Worm (Caenorhabditis elegans) whole organism, young adult: Measurements from ENCODE around the gene R166.3.

Source experiments
- F33H1.4 ChIP-seq: fragments of 200-800 bp; sonication (Bioruptor generic); IDR thresholded peaks from 2 replicates; pipeline ENCODE4 v1.3.6; 2022; ENCODE audit warnings: missing genetic modification reagents, missing genetic modification characterization, missing compliant biosample characterization
- pha-4 ChIP-seq: fragments of 150-350 bp; sonication (generic microtip); optimal IDR thresholded peaks from 2 replicates; lab custom pipeline; 2014; ENCODE audit warnings: missing biosample characterization, missing genetic modification reagents, missing genetic modification characterization
- xnd-1 ChIP-seq: sonication (generic microtip); optimal IDR thresholded peaks from 2 replicates; lab custom pipeline; 2016; ENCODE audit warnings: missing genotype, missing genetic modification reagents, missing genetic modification characterization, missing compliant biosample characterization

DNA sequence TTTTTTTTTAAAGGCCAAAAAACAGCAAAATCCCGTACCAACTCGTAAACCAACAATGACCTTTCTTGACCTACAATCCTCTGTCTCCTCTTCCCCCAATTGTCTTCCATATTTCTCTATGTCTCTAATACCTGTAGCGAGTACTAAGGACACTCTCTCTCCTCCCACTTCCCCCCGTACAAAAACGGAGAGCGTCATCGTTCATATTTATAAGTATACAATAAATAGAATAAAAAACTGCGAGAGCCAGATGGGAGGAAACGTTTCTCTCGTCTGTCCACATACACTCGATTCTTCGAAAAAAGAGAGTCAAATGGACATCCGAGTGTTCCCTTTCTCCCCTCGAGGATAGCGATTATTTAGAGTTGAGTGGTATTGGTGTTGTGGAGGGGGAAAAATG lies 34.4 kb downstream of the R166.3 start:
- TF ChIP-seq pha-4 (tag; lab: Kevin White, UChicago) (no peak), F33H1.4 (no peak), xnd-1 (tag; lab: Kevin White, UChicago) (no peak)
